Fruit fly (Drosophila melanogaster): Measurements from ENCODE around the gene Prosalpha4T1.

DNA sequence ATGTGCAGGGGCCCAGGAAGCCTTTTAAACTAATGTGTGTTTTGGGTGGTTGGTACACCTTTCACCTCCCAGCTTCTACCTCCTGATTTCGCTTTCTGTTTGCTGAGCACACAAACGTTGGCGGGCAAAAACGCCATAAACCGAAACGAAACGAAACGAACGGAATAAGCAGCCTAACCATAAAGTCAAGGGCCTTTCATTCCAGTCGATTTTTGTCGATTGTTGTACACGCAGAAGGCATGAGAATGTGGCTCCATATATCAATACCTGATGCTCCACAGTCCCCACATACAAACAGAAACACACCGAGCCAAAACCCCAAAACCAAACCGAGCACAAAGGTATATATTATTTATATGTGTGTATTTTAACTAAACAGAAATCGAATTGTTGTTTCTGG lies 25.4 kb downstream of the Prosalpha4T1 start:
- no peak for TF ChIP-seq topi (GFP tag; optimal IDR thresholded peaks at IDR 0.05)
- TF ChIP-seq CG7368 (GFP tag; optimal IDR thresholded peaks at IDR 0.05): no peak
- no peak for TF ChIP-seq CG31627 (GFP tag; optimal IDR thresholded peaks at IDR 0.05)
- TF ChIP-seq CG8632 (GFP tag; optimal IDR thresholded peaks at IDR 0.05): no peak
- no peak for TF ChIP-seq Smox (GFP tag; optimal IDR thresholded peaks at IDR 0.05)
- TF ChIP-seq Sox102F (GFP tag; optimal IDR thresholded peaks at IDR 0.05): no peak
- no peak for TF ChIP-seq salr (GFP tag; optimal IDR thresholded peaks at IDR 0.05)
- no peak for TF ChIP-seq fd59A (GFP tag; optimal IDR thresholded peaks at IDR 0.05)
